Worm (Caenorhabditis elegans) whole organism, L3 larva: Measurements from ENCODE around the gene Y45G12B.3.
A peak's percentile ranks its signal among the peaks of the same experiment; 100 is the strongest.

Experiments
- R02D3.7 ChIP-seq: fragments of 150-350 bp; optimal IDR thresholded peaks from 2 replicates; lab custom pipeline; 2014; ENCODE audit warnings: missing biosample characterization, missing genetic modification characterization
- ZK546.5 ChIP-seq: sonication (generic microtip); optimal IDR thresholded peaks from 2 replicates; lab custom pipeline; 2017; ENCODE audit warnings: missing biosample characterization, missing genetic modification characterization
- aly-2 ChIP-seq: fragments of 150-350 bp; optimal IDR thresholded peaks from 2 replicates; lab custom pipeline; 2014; ENCODE audit warnings: missing biosample characterization, missing genetic modification characterization
- ama-1 ChIP-seq: fragments of 150-350 bp; optimal IDR thresholded peaks from 2 replicates; lab custom pipeline; 2018
- ceh-16 ChIP-seq: sonication (generic microtip); optimal IDR thresholded peaks from 2 replicates; lab custom pipeline; 2017; ENCODE audit warnings: missing biosample characterization, missing genetic modification characterization
- ceh-28 ChIP-seq: fragments of 150-350 bp; optimal IDR thresholded peaks from 2 replicates; lab custom pipeline; 2014; ENCODE audit warnings: missing biosample characterization, missing genetic modification reagents, missing genetic modification characterization
- ceh-82 ChIP-seq: fragments of 150-350 bp; optimal IDR thresholded peaks from 2 replicates; lab custom pipeline; 2014; ENCODE audit warnings: missing biosample characterization, missing genetic modification characterization
- ceh-9 ChIP-seq: sonication (generic microtip); optimal IDR thresholded peaks from 2 replicates; lab custom pipeline; 2018; ENCODE audit warnings: missing biosample characterization, missing genetic modification characterization
- daf-12 ChIP-seq: fragments of 150-350 bp; optimal IDR thresholded peaks from 2 replicates; lab custom pipeline; 2014; ENCODE audit warnings: missing biosample characterization, missing genetic modification reagents, missing genetic modification characterization
- egl-27 ChIP-seq: sonication (generic microtip); optimal IDR thresholded peaks from 4 replicates; lab custom pipeline; 2017; ENCODE audit warnings: missing biosample characterization, missing genetic modification reagents, missing genetic modification characterization
- egl-5 ChIP-seq: fragments of 150-350 bp; optimal IDR thresholded peaks from 2 replicates; lab custom pipeline; 2017; ENCODE audit warnings: missing biosample characterization, missing genetic modification reagents, missing genetic modification characterization, inconsistent platforms
- elt-1 ChIP-seq: fragments of 150-350 bp; optimal IDR thresholded peaks from 2 replicates; lab custom pipeline; 2014; ENCODE audit warnings: missing biosample characterization, missing genetic modification characterization
- elt-2 ChIP-seq: sonication (generic microtip); optimal IDR thresholded peaks from 2 replicates; lab custom pipeline; 2016; ENCODE audit warnings: missing genetic modification reagents, mild to moderate bottlenecking, missing genetic modification characterization, missing compliant biosample characterization
- elt-3 ChIP-seq, 3 experiments: fragments of 150-350 bp in 1 of 3; sonication (generic microtip) in 2 of 3; optimal IDR thresholded peaks; 2 replicates in 2 of 3; 4 replicates in 1 of 3; lab custom pipeline; 2014 to 2017; ENCODE audit warnings: missing biosample characterization in 3 of 3, missing genetic modification characterization in 3 of 3
- eor-1 ChIP-seq, 2 experiments: fragments of 150-350 bp; optimal IDR thresholded peaks; 2 replicates each; lab custom pipeline; 2014 to 2018; ENCODE audit warnings: missing biosample characterization in 2 of 2, missing genetic modification characterization in 2 of 2
- fkh-10 ChIP-seq: sonication (generic microtip); optimal IDR thresholded peaks from 2 replicates; lab custom pipeline; 2017; ENCODE audit warnings: missing biosample characterization, missing genetic modification reagents, missing genetic modification characterization
- fkh-2 ChIP-seq: fragments of 150-350 bp; optimal IDR thresholded peaks from 2 replicates; lab custom pipeline; 2014; ENCODE audit warnings: missing biosample characterization, missing genetic modification reagents, missing genetic modification characterization
- hmg-11 ChIP-seq: sonication (generic microtip); optimal IDR thresholded peaks from 2 replicates; lab custom pipeline; 2016; ENCODE audit warnings: missing genetic modification characterization, missing compliant biosample characterization
- jun-1 ChIP-seq: fragments of 150-350 bp; optimal IDR thresholded peaks from 2 replicates; lab custom pipeline; 2014; ENCODE audit warnings: missing biosample characterization, missing genetic modification reagents, missing genetic modification characterization
- lin-15B ChIP-seq: fragments of 150-350 bp; optimal IDR thresholded peaks from 2 replicates; lab custom pipeline; 2014; ENCODE audit warnings: missing biosample characterization, missing genetic modification characterization
- lin-39 ChIP-seq: fragments of 150-350 bp; optimal IDR thresholded peaks from 2 replicates; lab custom pipeline; 2018; ENCODE audit warnings: missing biosample characterization, missing genetic modification reagents, missing genetic modification characterization
- lsy-12 ChIP-seq: sonication (generic microtip); optimal IDR thresholded peaks from 2 replicates; lab custom pipeline; 2016; ENCODE audit warnings: mild to moderate bottlenecking, missing genetic modification characterization, missing compliant biosample characterization
- mdl-1 ChIP-seq: fragments of 150-350 bp; optimal IDR thresholded peaks from 2 replicates; lab custom pipeline; 2014; ENCODE audit warnings: missing biosample characterization, missing genetic modification characterization
- mml-1 ChIP-seq: fragments of 150-350 bp; sonication (generic microtip); optimal IDR thresholded peaks from 3 replicates; lab custom pipeline; 2014; ENCODE audit warnings: missing biosample characterization, missing genetic modification characterization
- nfya-1 ChIP-seq: sonication (generic microtip); optimal IDR thresholded peaks from 2 replicates; lab custom pipeline; 2017; ENCODE audit warnings: missing genetic modification characterization, mild to moderate bottlenecking, missing compliant biosample characterization, antibody characterized with exemption, moderate library complexity; ENCODE audit not compliant: insufficient read depth
- nhr-11 ChIP-seq: fragments of 150-350 bp; optimal IDR thresholded peaks from 2 replicates; lab custom pipeline; 2014; ENCODE audit warnings: missing biosample characterization, missing genetic modification characterization
- nhr-12 ChIP-seq: fragments of 150-350 bp; optimal IDR thresholded peaks from 2 replicates; lab custom pipeline; 2014; ENCODE audit warnings: missing biosample characterization, missing genetic modification characterization
- nhr-23 ChIP-seq: fragments of 150-350 bp; optimal IDR thresholded peaks from 2 replicates; lab custom pipeline; 2014; ENCODE audit warnings: missing biosample characterization, missing genetic modification reagents, missing genetic modification characterization
- nhr-237 ChIP-seq: fragments of 150-350 bp; optimal IDR thresholded peaks from 2 replicates; lab custom pipeline; 2014; ENCODE audit warnings: missing biosample characterization, missing genetic modification characterization
- nhr-25 ChIP-seq: sonication (generic microtip); optimal IDR thresholded peaks from 2 replicates; lab custom pipeline; 2017; ENCODE audit warnings: missing biosample characterization, missing genetic modification characterization
- nhr-28 ChIP-seq: fragments of 150-350 bp; optimal IDR thresholded peaks from 2 replicates; lab custom pipeline; 2014; ENCODE audit warnings: missing biosample characterization, missing genetic modification characterization
- nhr-43 ChIP-seq: sonication (generic microtip); optimal IDR thresholded peaks from 2 replicates; lab custom pipeline; 2016; ENCODE audit warnings: mild to moderate bottlenecking, missing genetic modification characterization, missing compliant biosample characterization; ENCODE audit not compliant: poor library complexity, severe bottlenecking
- nhr-67 ChIP-seq: fragments of 150-350 bp; optimal IDR thresholded peaks from 2 replicates; lab custom pipeline; 2014; ENCODE audit warnings: missing biosample characterization, missing genetic modification characterization
- nhr-76 ChIP-seq: fragments of 150-350 bp; sonication (generic microtip); optimal IDR thresholded peaks from 5 replicates; lab custom pipeline; 2014; ENCODE audit warnings: missing biosample characterization, missing genetic modification characterization
- nhr-77 ChIP-seq: fragments of 150-350 bp; optimal IDR thresholded peaks from 2 replicates; lab custom pipeline; 2014; ENCODE audit warnings: missing biosample characterization, missing genetic modification characterization
- pha-4 ChIP-seq: fragments of 150-350 bp; optimal IDR thresholded peaks from 2 replicates; lab custom pipeline; 2014; ENCODE audit warnings: missing biosample characterization, missing genetic modification reagents, missing genetic modification characterization
- pqm-1 ChIP-seq: fragments of 150-350 bp; optimal IDR thresholded peaks from 2 replicates; lab custom pipeline; 2017; ENCODE audit warnings: missing biosample characterization, missing genetic modification characterization, inconsistent platforms
- sea-2 ChIP-seq: fragments of 150-350 bp; sonication (generic microtip); optimal IDR thresholded peaks from 4 replicates; lab custom pipeline; 2014; ENCODE audit warnings: missing biosample characterization, missing genetic modification reagents, missing genetic modification characterization
- skn-1 ChIP-seq: fragments of 150-350 bp; optimal IDR thresholded peaks from 2 replicates; lab custom pipeline; 2014; ENCODE audit warnings: missing biosample characterization, missing genetic modification characterization
- snpc-4 ChIP-seq: fragments of 150-350 bp; optimal IDR thresholded peaks from 2 replicates; lab custom pipeline; 2014; ENCODE audit warnings: missing biosample characterization, missing genetic modification characterization
- tbx-2 ChIP-seq: sonication (generic microtip); optimal IDR thresholded peaks from 2 replicates; lab custom pipeline; 2016; ENCODE audit warnings: mild to moderate bottlenecking, missing genetic modification characterization, missing compliant biosample characterization
- unc-39 ChIP-seq: sonication (generic microtip); optimal IDR thresholded peaks from 4 replicates; lab custom pipeline; 2017; ENCODE audit warnings: missing biosample characterization, missing genetic modification characterization
- unc-62 ChIP-seq: fragments of 150-350 bp; sonication (generic microtip); optimal IDR thresholded peaks from 4 replicates; lab custom pipeline; 2014; ENCODE audit warnings: missing biosample characterization, missing genetic modification reagents, missing genetic modification characterization
- zag-1 ChIP-seq: fragments of 150-350 bp; optimal IDR thresholded peaks from 2 replicates; lab custom pipeline; 2014; ENCODE audit warnings: missing biosample characterization, missing genetic modification characterization
- ztf-11 ChIP-seq: fragments of 150-350 bp; optimal IDR thresholded peaks from 2 replicates; lab custom pipeline; 2014; ENCODE audit warnings: missing biosample characterization, missing genetic modification characterization
- ztf-4 ChIP-seq: fragments of 150-350 bp; optimal IDR thresholded peaks from 2 replicates; lab custom pipeline; 2014; ENCODE audit warnings: missing biosample characterization, missing genetic modification characterization

Gene Y45G12B.3

ce11 chrV:2677648-2678047 is 18.4 kb downstream of the Y45G12B.3 start:
- TF ChIP-seq hmg-11 (peak; percentile 7), mml-1 (tag; lab: Kevin White, UChicago) (no peak)

- TF ChIP-seq daf-12 (tag; lab: Kevin White, UChicago) (no peak), nhr-23 (tag; lab: Kevin White, UChicago) (no peak), nhr-67 (no peak)
These were observed 20.4 kb downstream of the Y45G12B.3 start for ce11 chrV:2675692-2676091.

DNA sequence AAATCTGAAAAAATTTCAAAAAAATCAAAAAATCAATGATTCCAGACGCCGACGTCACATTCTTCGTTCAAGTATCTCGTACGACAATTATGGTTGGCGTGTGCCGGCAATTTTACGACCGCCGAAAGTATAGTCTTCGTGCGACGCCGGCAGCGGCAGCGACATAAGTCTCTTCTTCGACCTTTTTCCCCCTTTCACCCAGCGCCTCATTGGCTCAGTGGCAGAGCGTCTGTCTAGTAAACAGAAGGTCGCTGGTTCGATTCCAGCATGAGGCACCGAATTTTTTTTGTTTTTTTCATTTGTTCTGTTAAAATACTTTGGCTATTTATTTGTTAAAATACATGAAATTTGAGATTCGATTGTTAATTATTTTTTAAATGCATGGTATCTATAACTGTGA is 22.2 kb downstream of the Y45G12B.3 start:
- peak; percentile 21 for TF ChIP-seq jun-1
- peak; percentile 7 for TF ChIP-seq elt-2 (tag; lab: Kevin White, UChicago)
- no peak for TF ChIP-seq elt-3 (tag; optimal IDR thresholded peaks at IDR 0.05; lab: Kevin White, UChicago)
- TF ChIP-seq lsy-12 = peak; percentile 3
- TF ChIP-seq nhr-11 (tag; lab: Kevin White, UChicago) = no peak
- peak; percentile 53 for TF ChIP-seq nfya-1 (tag; lab: Kevin White, UChicago)
- peak; percentile 58 for TF ChIP-seq hmg-11
- peak; percentile 28 for TF ChIP-seq ama-1 (lab: Kevin White, UChicago)
- peak; percentile 27 for TF ChIP-seq nhr-25
- TF ChIP-seq sea-2 (GFP tag; lab: Kevin White, UChicago) = no peak
- peak; percentile 55 for TF ChIP-seq lin-39 (tag; lab: Kevin White, UChicago)
- TF ChIP-seq daf-12 (tag; lab: Kevin White, UChicago) = no peak
- TF ChIP-seq nhr-43 (tag; lab: Kevin White, UChicago) = no peak
- TF ChIP-seq pha-4 (tag; lab: Kevin White, UChicago) = peak; percentile 55

DNA sequence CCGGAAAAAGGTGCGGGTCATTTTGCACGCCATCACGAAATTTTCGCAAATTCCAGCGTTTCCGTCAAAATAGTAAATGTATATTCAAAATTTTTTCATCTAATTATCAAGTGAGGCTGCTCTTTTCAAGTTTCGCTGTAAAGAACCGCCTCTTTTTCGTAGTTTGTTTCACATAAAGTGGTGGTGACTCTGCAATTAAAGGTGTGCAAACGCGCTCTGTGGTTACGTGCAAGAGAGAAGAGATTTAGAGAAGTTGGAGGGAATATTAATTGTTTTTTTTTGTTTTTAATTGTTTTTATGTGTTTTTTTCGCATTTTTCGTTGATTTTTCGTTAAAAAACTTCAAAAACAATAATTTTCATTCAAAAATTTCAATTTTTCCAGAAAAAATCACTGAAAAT is 23.5 kb downstream of the Y45G12B.3 start, which contains the start of gene W02G9.3:
W02G9.3 (plus strand) TSS at position 384 of the 400 bp plus-strand sequence.
- TF ChIP-seq elt-1 (tag; lab: Kevin White, UChicago) (no peak), ztf-4 (tag; lab: Kevin White, UChicago) (no peak), mdl-1 (no peak), ceh-82 (tag; lab: Kevin White, UChicago) (no peak), ZK546.5 (tag; lab: Kevin White, UChicago) (no peak), aly-2 (tag; lab: Kevin White, UChicago) (no peak), nhr-43 (tag; lab: Kevin White, UChicago) (peak; percentile 12), nhr-25 (no peak), unc-62 (GFP tag; lab: Kevin White, UChicago) (no peak), lin-39 (tag; lab: Kevin White, UChicago) (peak; percentile 81), skn-1 (tag; lab: Kevin White, UChicago) (peak; percentile 33), nhr-77 (tag; lab: Kevin White, UChicago) (no peak), nhr-67 (no peak), tbx-2 (tag; lab: Kevin White, UChicago) (no peak), R02D3.7 (tag; lab: Kevin White, UChicago) (peak; percentile 22), pha-4 (tag; lab: Kevin White, UChicago) (peak; percentile 93), egl-27 (tag; lab: Kevin White, UChicago) (peak; percentile 55), ceh-28 (tag; lab: Kevin White, UChicago) (peak; percentile 19), ceh-9 (tag; lab: Kevin White, UChicago) (no peak), fkh-2 (tag; lab: Kevin White, UChicago) (no peak), ama-1 (lab: Kevin White, UChicago) (no peak), nhr-11 (tag; lab: Kevin White, UChicago) (peak; percentile 96), jun-1 (no peak), nhr-237 (tag; lab: Kevin White, UChicago) (no peak), unc-39 (tag; lab: Kevin White, UChicago) (no peak), lsy-12 (no peak), ceh-16 (tag; lab: Kevin White, UChicago) (no peak), nhr-12 (tag; lab: Kevin White, UChicago) (no peak), zag-1 (tag; lab: Kevin White, UChicago) (no peak), elt-3 (tag; optimal IDR thresholded peaks at IDR 0.05; lab: Kevin White, UChicago) (no peak), pqm-1 (tag; lab: Kevin White, UChicago) (peak; percentile 78), lin-15B (tag; lab: Kevin White, UChicago) (peak; percentile 89), snpc-4 (peak; percentile 67), elt-2 (tag; lab: Kevin White, UChicago) (peak; percentile 40), fkh-10 (GFP tag; lab: Kevin White, UChicago) (no peak), nfya-1 (tag; lab: Kevin White, UChicago) (peak; percentile 75), eor-1 (tag; optimal IDR thresholded peaks at IDR 0.05; lab: Kevin White, UChicago) (no peak), ztf-11 (tag; lab: Kevin White, UChicago) (no peak), daf-12 (tag; lab: Kevin White, UChicago) (no peak), nhr-23 (tag; lab: Kevin White, UChicago) (peak; percentile 65), nhr-76 (tag; lab: Kevin White, UChicago) (no peak), sea-2 (GFP tag; lab: Kevin White, UChicago) (no peak), egl-5 (peak; percentile 84), nhr-28 (tag; lab: Kevin White, UChicago) (no peak), hmg-11 (peak; percentile 58)
